Worm (Caenorhabditis elegans): Measurements from ENCODE around the gene snf-11.

ce11 chrV:11352893-11353292 is 44.6 kb upstream of the snf-11 start, which contains the start of gene npr-25:
- no peak for TF ChIP-seq tbx-2 (tag; optimal IDR thresholded peaks at IDR 0.05)
- no peak for TF ChIP-seq nhr-11 (tag; optimal IDR thresholded peaks at IDR 0.05)
- TF ChIP-seq tbx-7 (tag; optimal IDR thresholded peaks at IDR 0.05), result no peak
- TF ChIP-seq ceh-24 (tag; optimal IDR thresholded peaks at IDR 0.05), result no peak
- TF ChIP-seq pqm-1 (tag; optimal IDR thresholded peaks at IDR 0.05), result no peak
- TF ChIP-seq hlh-8 (tag; optimal IDR thresholded peaks at IDR 0.05), result no peak
- no peak for TF ChIP-seq fax-1 (tag; optimal IDR thresholded peaks at IDR 0.05)
- TF ChIP-seq dmd-4 (tag; optimal IDR thresholded peaks at IDR 0.05; ENCODE audit: borderline replicate concordance), result no peak
- no peak for TF ChIP-seq sox-4 (tag; optimal IDR thresholded peaks at IDR 0.05)
- no peak for TF ChIP-seq nhr-232 (tag; optimal IDR thresholded peaks at IDR 0.05)
- TF ChIP-seq pros-1 (tag; optimal IDR thresholded peaks at IDR 0.05), result no peak
